Worm (Caenorhabditis elegans) whole organism, mixed stage, embryonic: Measurements from ENCODE around the gene pro-1.

Experiments used
- bed-3 ChIP-seq: fragments of 200-800 bp; sonication (Bioruptor generic); optimal IDR thresholded peaks from 3 replicates; lab custom pipeline; 2018; ENCODE audit warnings: mild to moderate bottlenecking, missing genetic modification characterization, moderate library complexity, missing compliant biosample characterization
- elt-1 ChIP-seq: sonication (generic microtip); optimal IDR thresholded peaks from 2 replicates; lab custom pipeline; 2017; ENCODE audit warnings: missing genetic modification characterization, mild to moderate bottlenecking, missing compliant biosample characterization, antibody characterized with exemption, moderate library complexity, borderline replicate concordance; ENCODE audit not compliant: insufficient read depth
- elt-3 ChIP-seq: fragments of 150-350 bp; optimal IDR thresholded peaks from 2 replicates; lab custom pipeline; 2014; ENCODE audit warnings: missing biosample characterization, missing genetic modification characterization
- hlh-1 ChIP-seq: fragments of 150-350 bp; optimal IDR thresholded peaks from 2 replicates; lab custom pipeline; 2014; ENCODE audit warnings: missing biosample characterization, missing genetic modification reagents, missing genetic modification characterization
- lin-13 ChIP-seq: fragments of 150-350 bp; optimal IDR thresholded peaks from 2 replicates; lab custom pipeline; 2014; ENCODE audit warnings: missing biosample characterization, missing genetic modification characterization
- lsy-2 ChIP-seq: fragments of 150-350 bp; optimal IDR thresholded peaks from 2 replicates; lab custom pipeline; 2014; ENCODE audit warnings: missing biosample characterization, missing genetic modification characterization
- mab-5 ChIP-seq: fragments of 150-350 bp; optimal IDR thresholded peaks from 2 replicates; lab custom pipeline; 2014; ENCODE audit warnings: missing biosample characterization, missing genetic modification characterization
- mep-1 ChIP-seq: fragments of 150-350 bp; optimal IDR thresholded peaks from 2 replicates; lab custom pipeline; 2017; ENCODE audit warnings: missing biosample characterization, missing genetic modification reagents, missing genetic modification characterization, inconsistent platforms
- nhr-28 ChIP-seq: fragments of 150-350 bp; optimal IDR thresholded peaks from 2 replicates; lab custom pipeline; 2014; ENCODE audit warnings: missing biosample characterization, missing genetic modification characterization
- unc-39 ChIP-seq: fragments of 150-350 bp; optimal IDR thresholded peaks from 2 replicates; lab custom pipeline; 2014; ENCODE audit warnings: missing biosample characterization, missing genetic modification characterization
- unc-62 ChIP-seq: fragments of 150-350 bp; optimal IDR thresholded peaks from 2 replicates; lab custom pipeline; 2014; ENCODE audit warnings: missing biosample characterization, missing genetic modification reagents, missing genetic modification characterization
- ztf-11 ChIP-seq: fragments of 150-350 bp; optimal IDR thresholded peaks from 2 replicates; lab custom pipeline; 2014; ENCODE audit warnings: missing biosample characterization, missing genetic modification characterization

- no peak for TF ChIP-seq ztf-11 (tag; lab: Kevin White, UChicago)
- no peak for TF ChIP-seq lsy-2
- no peak for TF ChIP-seq hlh-1
- TF ChIP-seq unc-39 (tag; lab: Kevin White, UChicago) = no peak
- TF ChIP-seq bed-3 (GFP tag; lab: Kevin White, UChicago) = no peak
- no peak for TF ChIP-seq elt-1 (tag; lab: Kevin White, UChicago)
- TF ChIP-seq mep-1 (tag; lab: Kevin White, UChicago) = no peak
- no peak for TF ChIP-seq unc-62 (GFP tag; lab: Kevin White, UChicago)
- TF ChIP-seq nhr-28 (tag; lab: Kevin White, UChicago) = no peak
- no peak for TF ChIP-seq lin-13 (tag; lab: Kevin White, UChicago)
- TF ChIP-seq mab-5 (tag; lab: Kevin White, UChicago) = no peak
- no peak for TF ChIP-seq elt-3 (tag; lab: Kevin White, UChicago)
Observed at ce11 chrII:10571967-10572366, 30.2 kb upstream of the pro-1 start, which contains the start of gene C06A1.3.
